Fruit fly (Drosophila melanogaster): ENCODE results near the gene Lint-O.

The Lint-O gene

dm6 chrX:2744042-2744441, 45.5 kb downstream of the Lint-O start, which contains the start of gene Syx4 (continued):
- TF ChIP-seq HLHmδ (GFP tag; optimal IDR thresholded peaks at IDR 0.05) (no peak), exex (tag; optimal IDR thresholded peaks at IDR 0.05) (peak; percentile 70), Ada2b (GFP tag; IDR thresholded peaks at IDR 0.05) (peak; percentile 88), grn (GFP tag; optimal IDR thresholded peaks at IDR 0.05) (peak; percentile 52), klu (GFP tag; IDR thresholded peaks at IDR 0.05) (peak; percentile 56; the same call in 1 of the 2 replicates), hbn (GFP tag; IDR thresholded peaks at IDR 0.05; ENCODE audit: partially characterized antibody) (no peak), fd102C (GFP tag; optimal IDR thresholded peaks at IDR 0.05) (no peak), btn (GFP tag; optimal IDR thresholded peaks at IDR 0.05) (peak; percentile 75), kah (GFP tag; optimal IDR thresholded peaks at IDR 0.05) (peak; percentile 82), Lpt (GFP tag; optimal IDR thresholded peaks at IDR 0.05) (no peak), shn (GFP tag; optimal IDR thresholded peaks at IDR 0.05) (peak; percentile 76), Deaf1 (tag; optimal IDR thresholded peaks at IDR 0.05) (peak; percentile 72), E2f1 (GFP tag; IDR thresholded peaks at IDR 0.05) (peak; percentile 89), Elba2 (GFP tag; optimal IDR thresholded peaks at IDR 0.05) (no peak), Sry-δ (GFP tag; optimal IDR thresholded peaks at IDR 0.05) (peak; percentile 55), CG1603 (tag; optimal IDR thresholded peaks at IDR 0.05) (peak; percentile 94), dmrt11E (tag; optimal IDR thresholded peaks at IDR 0.05) (peak; percentile 39), CG9727 (GFP tag; optimal IDR thresholded peaks at IDR 0.05) (peak; percentile 86), CG13287 (GFP tag; IDR thresholded peaks at IDR 0.05; ENCODE audit: partially characterized antibody) (no peak), tap (tag; optimal IDR thresholded peaks at IDR 0.05) (peak; percentile 93), Hr51 (GFP tag; optimal IDR thresholded peaks at IDR 0.05) (peak; percentile 78 to 93), sd (tag; optimal IDR thresholded peaks at IDR 0.05) (peak; percentile 79), wor (GFP tag; IDR thresholded peaks at IDR 0.05) (peak; percentile 73), Camta (GFP tag; optimal IDR thresholded peaks at IDR 0.05) (peak; percentile 84), jumu (GFP tag; optimal IDR thresholded peaks at IDR 0.05) (peak; percentile 82), zen (tag; optimal IDR thresholded peaks at IDR 0.05) (peak; percentile 52), CG3995 (GFP tag; optimal IDR thresholded peaks at IDR 0.05) (peak; percentile 52), CG18262 (tag; optimal IDR thresholded peaks at IDR 0.05) (peak; percentile 87), sens-2 (GFP tag; IDR thresholded peaks at IDR 0.05) (peak; percentile 80), Usf (GFP tag; optimal IDR thresholded peaks at IDR 0.05) (peak; percentile 71), CoRest (tag; optimal IDR thresholded peaks at IDR 0.05) (peak; percentile 90), sob (GFP tag; IDR thresholded peaks at IDR 0.05) (peak; percentile 93), CG2875 (GFP tag; optimal IDR thresholded peaks at IDR 0.05) (peak; percentile 79), abd-A (tag; optimal IDR thresholded peaks at IDR 0.05) (no peak), CG31224 (GFP tag; IDR thresholded peaks at IDR 0.05) (peak; percentile 83), CG12104 (GFP tag; optimal IDR thresholded peaks at IDR 0.05) (peak; percentile 76), CG8478 (optimal IDR thresholded peaks at IDR 0.05) (no peak), z (GFP tag; IDR thresholded peaks at IDR 0.05) (no peak), odd (GFP tag; optimal IDR thresholded peaks at IDR 0.05) (peak; percentile 84), CG3726 (GFP tag; IDR thresholded peaks at IDR 0.05) (0 out of 3 replicates have a peak, but pooled peaks have one; percentile 69), Adf1 (GFP tag; IDR thresholded peaks at IDR 0.05) (peak; percentile 64; the same call in 1 of the 2 replicates), nerfin-2 (GFP tag; IDR thresholded peaks at IDR 0.05; ENCODE audit: partially characterized antibody) (no peak), Hand (GFP tag; optimal IDR thresholded peaks at IDR 0.05) (peak; percentile 86), Scr (GFP tag; IDR thresholded peaks at IDR 0.05; ENCODE audit: partially characterized antibody) (no peak), CG17328 (GFP tag; IDR thresholded peaks at IDR 0.05) (peak; percentile 91), CG4617 (GFP tag; optimal IDR thresholded peaks at IDR 0.05; ENCODE audit: borderline replicate concordance) (peak; percentile 46), PHDP (tag; optimal IDR thresholded peaks at IDR 0.05) (peak; percentile 95), CG6813 (GFP tag; optimal IDR thresholded peaks at IDR 0.05) (peak; percentile 86), H15 (GFP tag; IDR thresholded peaks at IDR 0.05) (peak; percentile 77), CG2202 (tag; optimal IDR thresholded peaks at IDR 0.05) (peak; percentile 61), Gug (GFP tag; IDR thresholded peaks at IDR 0.05) (peak; percentile 80; the same call in 3 of the 4 replicates)
